Worm (Caenorhabditis elegans): Measurements from ENCODE around the gene F58H1.7.

DNA sequence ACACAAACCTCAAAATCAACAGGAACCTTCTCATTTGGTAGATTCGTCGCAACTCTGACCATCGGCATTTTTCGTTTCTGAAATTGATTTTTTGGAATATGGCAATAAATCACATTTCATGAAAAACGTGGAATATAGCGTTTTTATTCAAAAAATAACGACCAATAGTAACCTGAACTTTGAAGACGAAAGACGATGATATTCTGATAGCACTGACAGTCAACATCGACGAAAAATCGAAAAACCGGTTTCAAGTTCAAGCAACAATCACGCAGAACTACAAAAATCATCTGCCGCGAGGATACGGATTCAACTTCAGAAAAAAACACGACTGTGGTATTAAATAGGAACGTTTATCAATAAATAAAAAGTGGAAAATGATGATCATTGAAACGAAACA lies 13.6 kb upstream of the F58H1.7 start, which contains the start of gene mif-2:
- no peak for TF ChIP-seq nhr-67 (tag; optimal IDR thresholded peaks at IDR 0.05)
- TF ChIP-seq pha-4 (tag; optimal IDR thresholded peaks at IDR 0.05), result no peak
- no peak for TF ChIP-seq ama-1 (optimal IDR thresholded peaks at IDR 0.05)
- TF ChIP-seq nhr-11 (tag; optimal IDR thresholded peaks at IDR 0.05), result no peak
